Fruit fly (Drosophila melanogaster): ENCODE data around the gene CG13728.

The CG13728 gene

DNA sequence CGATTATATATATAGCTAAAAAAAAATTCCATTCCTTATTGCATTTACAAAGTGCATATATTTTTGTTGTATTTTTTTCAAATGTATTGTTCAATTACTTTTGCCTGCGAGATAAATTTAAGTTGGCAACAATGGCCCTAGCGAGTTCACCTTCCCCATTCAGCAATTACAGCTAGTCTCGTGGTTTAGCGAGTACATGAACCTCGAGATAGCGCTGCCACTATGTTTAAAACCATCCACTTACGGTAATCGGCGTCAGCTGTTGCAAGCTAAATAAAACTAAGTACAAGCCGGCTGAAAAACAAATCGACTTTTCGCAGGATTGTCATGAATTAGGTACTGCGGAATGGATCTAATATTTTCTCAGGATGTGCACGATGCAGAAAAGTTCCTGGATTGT, 29.7 kb downstream of the CG13728 start (continued):
- TF ChIP-seq crp (GFP tag; optimal IDR thresholded peaks at IDR 0.05) (peak; percentile 89 to 97), CG11560 (tag; IDR thresholded peaks at IDR 0.05) (no peak), sim (GFP tag; IDR thresholded peaks at IDR 0.05) (no peak), slou (GFP tag; optimal IDR thresholded peaks at IDR 0.05) (no peak), CoRest (tag; optimal IDR thresholded peaks at IDR 0.05) (peak; percentile 37), Hsf (GFP tag; optimal IDR thresholded peaks at IDR 0.05) (peak; percentile 15), tx (GFP tag; optimal IDR thresholded peaks at IDR 0.05) (no peak), Sry-β (GFP tag; optimal IDR thresholded peaks at IDR 0.05) (no peak), chif (GFP tag; optimal IDR thresholded peaks at IDR 0.05) (no peak), abd-A (tag; optimal IDR thresholded peaks at IDR 0.05) (peak; percentile 63), CG4360 (GFP tag; IDR thresholded peaks at IDR 0.05) (0 out of 2 replicates have a peak, but pooled peaks have one; percentile 26), CG33213 (GFP tag; optimal IDR thresholded peaks at IDR 0.05) (peak; percentile 41), sna (GFP tag; IDR thresholded peaks at IDR 0.05; ENCODE audit: partially characterized antibody) (no peak), gsb-n (tag; optimal IDR thresholded peaks at IDR 0.05) (no peak), onecut (GFP tag; IDR thresholded peaks at IDR 0.05) (peak; percentile 78), CG3847 (GFP tag; IDR thresholded peaks at IDR 0.05) (peak; percentile 58), Scr (GFP tag; IDR thresholded peaks at IDR 0.05; ENCODE audit: partially characterized antibody) (peak; percentile 45), Max (GFP tag; optimal IDR thresholded peaks at IDR 0.05) (peak; percentile 23), mam (GFP tag; optimal IDR thresholded peaks at IDR 0.05) (peak; percentile 11), trem (tag; optimal IDR thresholded peaks at IDR 0.05) (peak; percentile 95), CHES-1-like (GFP tag; optimal IDR thresholded peaks at IDR 0.05) (no peak), sisA (GFP tag; IDR thresholded peaks at IDR 0.05) (no peak), slp2 (GFP tag; optimal IDR thresholded peaks at IDR 0.05) (no peak), Ets97D (GFP tag; optimal IDR thresholded peaks at IDR 0.05) (peak; percentile 50), cas (GFP tag; IDR thresholded peaks at IDR 0.05) (no peak), Myb (GFP tag; optimal IDR thresholded peaks at IDR 0.05) (peak; percentile 53), CG4854 (GFP tag; optimal IDR thresholded peaks at IDR 0.05) (peak; percentile 89), GATAe (GFP tag; conservative IDR thresholded peaks at IDR 0.05) (no peak), BEAF-32 (GFP tag; optimal IDR thresholded peaks at IDR 0.05) (peak; percentile 44), row (GFP tag; IDR thresholded peaks at IDR 0.05) (peak; percentile 41; the same call in 1 of the 3 replicates), slbo (GFP tag; IDR thresholded peaks at IDR 0.05) (peak; percentile 34; the same call in 1 of the 2 replicates), CG9797 (GFP tag; optimal IDR thresholded peaks at IDR 0.05) (peak; percentile 42), Hmr (GFP tag; optimal IDR thresholded peaks at IDR 0.05) (peak; percentile 33), CG10267 (tag; optimal IDR thresholded peaks at IDR 0.05) (peak; percentile 36), CG30431 (GFP tag; optimal IDR thresholded peaks at IDR 0.05) (no peak), CG6654 (GFP tag; optimal IDR thresholded peaks at IDR 0.05) (no peak), fd3F (GFP tag; optimal IDR thresholded peaks at IDR 0.05) (no peak), CG4820 (GFP tag; optimal IDR thresholded peaks at IDR 0.05) (no peak), Lhr (GFP tag; optimal IDR thresholded peaks at IDR 0.05) (peak; percentile 76), pita (GFP tag; optimal IDR thresholded peaks at IDR 0.05) (peak; percentile 90), fu2 (GFP tag; optimal IDR thresholded peaks at IDR 0.05) (no peak), CG11695 (GFP tag; IDR thresholded peaks at IDR 0.05) (no peak), CG17829 (tag; optimal IDR thresholded peaks at IDR 0.05) (peak; percentile 46), amos (GFP tag; IDR thresholded peaks at IDR 0.05; ENCODE audit: partially characterized antibody) (peak; percentile 47), CG5180 (GFP tag; optimal IDR thresholded peaks at IDR 0.05) (no peak), Rfx (GFP tag; IDR thresholded peaks at IDR 0.05) (peak; percentile 38)

Measured in whole organism, embryonic.